Fruit fly (Drosophila melanogaster): ENCODE data around the gene CG17026.
A peak's percentile ranks its signal among the peaks of the same experiment; 100 is the strongest.

Gene CG17026

DNA sequence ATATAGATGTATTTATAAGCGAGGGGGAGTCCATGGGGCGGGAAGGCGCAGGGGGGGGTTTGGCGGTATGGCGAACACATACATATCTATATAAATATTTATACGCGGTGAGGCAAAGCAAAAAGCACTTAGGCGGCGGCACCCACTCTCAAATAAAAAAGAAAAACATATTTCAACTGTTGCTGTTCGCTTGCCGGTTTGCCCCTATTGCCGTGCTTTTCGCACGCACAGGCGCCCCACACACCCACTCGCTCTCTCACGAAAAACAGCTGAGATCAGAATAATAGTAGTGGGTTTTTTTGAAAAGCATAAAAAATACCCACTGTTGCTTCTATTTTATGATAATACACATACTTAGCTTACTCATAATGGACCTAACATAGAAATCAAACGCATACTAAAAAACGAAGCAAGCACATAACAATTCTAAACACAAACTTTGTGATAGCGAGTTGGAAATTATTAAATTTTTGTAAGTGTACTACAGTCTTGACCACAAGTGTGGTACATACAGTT lies 26.1 kb downstream of the CG17026 start (continued):
- no peak for TF ChIP-seq CG8290 (GFP tag; optimal IDR thresholded peaks at IDR 0.05)
- TF ChIP-seq CG8290 (tag; optimal IDR thresholded peaks at IDR 0.05): peak in 1 of 2 experiments; percentile 71
- no peak for TF ChIP-seq BEAF-32 (GFP tag; optimal IDR thresholded peaks at IDR 0.05)
- peak; percentile 90 for TF ChIP-seq lab (GFP tag; optimal IDR thresholded peaks at IDR 0.05)
- no peak for TF ChIP-seq br (optimal IDR thresholded peaks at IDR 0.05)
- no peak for TF ChIP-seq CG1024 (GFP tag; IDR thresholded peaks at IDR 0.05)
- TF ChIP-seq yki (optimal IDR thresholded peaks at IDR 0.05): no peak
- peak; percentile 70 for TF ChIP-seq eyg (GFP tag; optimal IDR thresholded peaks at IDR 0.05)
- peak; percentile 84 for TF ChIP-seq NfI (GFP tag; optimal IDR thresholded peaks at IDR 0.05)
- TF ChIP-seq CG10565 (GFP tag; optimal IDR thresholded peaks at IDR 0.05): no peak
- peak; percentile 84 for TF ChIP-seq Meics (GFP tag; optimal IDR thresholded peaks at IDR 0.05)
- peak; percentile 75 for TF ChIP-seq Chrac-16 (GFP tag; optimal IDR thresholded peaks at IDR 0.05)
- TF ChIP-seq ara (GFP tag; IDR thresholded peaks at IDR 0.05): no peak
- peak; percentile 87 for TF ChIP-seq PHDP (tag; optimal IDR thresholded peaks at IDR 0.05)
- no peak for TF ChIP-seq oc (tag; optimal IDR thresholded peaks at IDR 0.05)
- 0 out of 3 replicates have a peak, but pooled peaks have one; percentile 47 for TF ChIP-seq CG7357 (GFP tag; IDR thresholded peaks at IDR 0.05)
- TF ChIP-seq CG7745 (tag; optimal IDR thresholded peaks at IDR 0.05): no peak
- peak; percentile 81 for TF ChIP-seq CG9727 (GFP tag; optimal IDR thresholded peaks at IDR 0.05)
- peak; percentile 78 for TF ChIP-seq Hsf (GFP tag; optimal IDR thresholded peaks at IDR 0.05)
- no peak for TF ChIP-seq CG4360 (GFP tag; IDR thresholded peaks at IDR 0.05)
- TF ChIP-seq CkIIα-i1 (GFP tag; IDR thresholded peaks at IDR 0.05): no peak
- peak; percentile 69; the same call in 1 of the 3 replicates for TF ChIP-seq so (GFP tag; IDR thresholded peaks at IDR 0.05)
- peak; percentile 80 for TF ChIP-seq CG18619 (GFP tag; optimal IDR thresholded peaks at IDR 0.05)
- TF ChIP-seq CG18599 (GFP tag; optimal IDR thresholded peaks at IDR 0.05): peak; percentile 91
- peak; percentile 81 for TF ChIP-seq CG7556 (GFP tag; optimal IDR thresholded peaks at IDR 0.05)
- TF ChIP-seq dimm (GFP tag; IDR thresholded peaks at IDR 0.05): no peak
- peak; percentile 11 for TF ChIP-seq CG1529 (GFP tag; optimal IDR thresholded peaks at IDR 0.05)
- TF ChIP-seq Lim3 (GFP tag; IDR thresholded peaks at IDR 0.05): no peak
- peak; percentile 55 for TF ChIP-seq Hr3 (GFP tag; optimal IDR thresholded peaks at IDR 0.05)
- no peak for TF ChIP-seq CG30020 (tag; optimal IDR thresholded peaks at IDR 0.05)
- TF ChIP-seq twi (tag; optimal IDR thresholded peaks at IDR 0.05): peak; percentile 14
- TF ChIP-seq Max (GFP tag; optimal IDR thresholded peaks at IDR 0.05): peak; percentile 37
- peak; percentile 40; the same call in 1 of the 2 replicates for TF ChIP-seq GATAe (GFP tag; conservative IDR thresholded peaks at IDR 0.05)
- TF ChIP-seq B-H1 (GFP tag; IDR thresholded peaks at IDR 0.05): peak; percentile 26; the same call in 2 of the 3 replicates
- TF ChIP-seq bbx (GFP tag; IDR thresholded peaks at IDR 0.05; ENCODE audit: partially characterized antibody): no peak
- peak; percentile 16 for TF ChIP-seq CG7928 (GFP tag; optimal IDR thresholded peaks at IDR 0.05)
- no peak for TF ChIP-seq usp (GFP tag; optimal IDR thresholded peaks at IDR 0.05)
- TF ChIP-seq Dek (tag; optimal IDR thresholded peaks at IDR 0.05): peak; percentile 88
- peak; percentile 59 for TF ChIP-seq CG18262 (tag; optimal IDR thresholded peaks at IDR 0.05)
- no peak for TF ChIP-seq CG14965 (GFP tag; optimal IDR thresholded peaks at IDR 0.05; ENCODE audit: borderline replicate concordance)
- TF ChIP-seq salm (tag; optimal IDR thresholded peaks at IDR 0.05): peak; percentile 31
- TF ChIP-seq CG11695 (GFP tag; IDR thresholded peaks at IDR 0.05): peak; percentile 71; the same call in 2 of the 3 replicates
- TF ChIP-seq CG34224 (GFP tag; IDR thresholded peaks at IDR 0.05; ENCODE audit: partially characterized antibody): peak; percentile 47; the same call in 1 of the 3 replicates
- TF ChIP-seq zf30C (GFP tag; optimal IDR thresholded peaks at IDR 0.05): peak; percentile 16
- TF ChIP-seq otp (GFP tag; IDR thresholded peaks at IDR 0.05): no peak; the same call in 2 of the 3 replicates
- peak; percentile 75 for TF ChIP-seq tio (GFP tag; optimal IDR thresholded peaks at IDR 0.05)
- peak; percentile 90 for TF ChIP-seq CG15269 (tag; optimal IDR thresholded peaks at IDR 0.05)
- peak; percentile 45 for TF ChIP-seq CG4424 (GFP tag; optimal IDR thresholded peaks at IDR 0.05)
- peak; percentile 58 for TF ChIP-seq gsb (GFP tag; IDR thresholded peaks at IDR 0.05)
- TF ChIP-seq crp (GFP tag; optimal IDR thresholded peaks at IDR 0.05): peak in 1 of 2 experiments; percentile 59
- peak; percentile 27 for TF ChIP-seq trem (tag; optimal IDR thresholded peaks at IDR 0.05)

All from whole organism, embryonic.